Worm (Caenorhabditis elegans): Measurements from ENCODE around the gene T06C12.11.

- TF ChIP-seq blmp-1 (tag; optimal IDR thresholded peaks at IDR 0.05; ENCODE audit: insufficient read depth) (no peak), lin-13 (GFP tag; optimal IDR thresholded peaks at IDR 0.05) (no peak), unc-62 (GFP tag; optimal IDR thresholded peaks at IDR 0.05) (no peak), snpc-4 (tag; optimal IDR thresholded peaks at IDR 0.05) (no peak), lin-11 (tag; optimal IDR thresholded peaks at IDR 0.05) (no peak), nhr-11 (tag; optimal IDR thresholded peaks at IDR 0.05) (no peak), lsy-2 (tag; optimal IDR thresholded peaks at IDR 0.05) (no peak)
Measured at ce11 chrV:15863042-15863441, 29.8 kb upstream of the T06C12.11 start, which contains the start of gene srh-299.
